Worm (Caenorhabditis elegans) whole organism, L4 larva: ENCODE measurements around the gene islo-1.

Experiments used
- F37D6.2 ChIP-seq: sonication (generic microtip); optimal IDR thresholded peaks from 2 replicates; lab custom pipeline; 2016; ENCODE audit warnings: mild to moderate bottlenecking, missing genetic modification characterization, missing compliant biosample characterization
- F49E8.2 ChIP-seq: sonication (generic microtip); optimal IDR thresholded peaks from 2 replicates; lab custom pipeline; 2016; ENCODE audit warnings: missing compliant biosample characterization, mild to moderate bottlenecking, missing genetic modification characterization, borderline replicate concordance
- R02D3.7 ChIP-seq: fragments of 150-350 bp; sonication (generic microtip); optimal IDR thresholded peaks from 3 replicates; lab custom pipeline; 2014; ENCODE audit warnings: missing biosample characterization, missing genetic modification characterization
- Y48G9A.11 ChIP-seq: fragments of 200-800 bp; sonication (Bioruptor generic); IDR thresholded peaks from 2 replicates; pipeline ENCODE4 v1.3.6; 2022; ENCODE audit warnings: missing genetic modification reagents, missing genetic modification characterization, missing compliant biosample characterization
- ZK337.2 ChIP-seq: fragments of 200-800 bp; sonication (Bioruptor generic); IDR thresholded peaks from 2 replicates; pipeline ENCODE4 v1.3.6; 2022; ENCODE audit warnings: missing genetic modification reagents, missing genetic modification characterization, missing compliant biosample characterization
- arid-1 ChIP-seq: fragments of 200-800 bp; sonication (Bioruptor generic); conservative IDR thresholded peaks from 2 replicates; pipeline ENCODE4 v1.3.6; 2022; ENCODE audit warnings: missing genetic modification reagents, missing genetic modification characterization, missing compliant biosample characterization
- ceh-32 ChIP-seq: sonication (generic microtip); optimal IDR thresholded peaks from 2 replicates; lab custom pipeline; 2016; ENCODE audit warnings: mild to moderate bottlenecking, missing genetic modification characterization, missing compliant biosample characterization; ENCODE audit not compliant: poor library complexity
- ceh-82 ChIP-seq: sonication (generic microtip); optimal IDR thresholded peaks from 2 replicates; lab custom pipeline; 2017; ENCODE audit warnings: missing biosample characterization, missing genetic modification characterization
- cey-2 ChIP-seq: sonication (generic microtip); optimal IDR thresholded peaks from 3 replicates; lab custom pipeline; 2017; ENCODE audit warnings: missing genetic modification characterization, mild to moderate bottlenecking, missing compliant biosample characterization, antibody characterized with exemption, borderline replicate concordance; ENCODE audit not compliant: insufficient read depth
- daf-12 ChIP-seq: fragments of 150-350 bp; optimal IDR thresholded peaks from 2 replicates; lab custom pipeline; 2014; ENCODE audit warnings: missing biosample characterization, missing genetic modification reagents, missing genetic modification characterization
- dmd-8 ChIP-seq: fragments of 200-800 bp; sonication (Bioruptor generic); IDR thresholded peaks from 2 replicates; pipeline ENCODE4 v1.3.6; 2022; ENCODE audit warnings: missing genetic modification characterization, missing compliant biosample characterization
- dmd-9 ChIP-seq: fragments of 200-800 bp; sonication (Bioruptor generic); IDR thresholded peaks from 2 replicates; pipeline ENCODE4 v1.3.6; 2022; ENCODE audit warnings: missing genetic modification reagents, missing genetic modification characterization, missing compliant biosample characterization
- duxl-1 ChIP-seq: sonication (generic microtip); optimal IDR thresholded peaks from 2 replicates; lab custom pipeline; 2016; ENCODE audit warnings: mild to moderate bottlenecking, missing genetic modification characterization, moderate library complexity, missing compliant biosample characterization; ENCODE audit not compliant: poor library complexity
- dve-1 ChIP-seq: sonication (generic microtip); optimal IDR thresholded peaks from 2 replicates; lab custom pipeline; 2017; ENCODE audit warnings: antibody characterized with exemption, mild to moderate bottlenecking, missing genetic modification characterization, missing compliant biosample characterization; ENCODE audit not compliant: insufficient read depth
- egl-43 ChIP-seq: fragments of 200-800 bp; sonication (Bioruptor generic); IDR thresholded peaks from 2 replicates; pipeline ENCODE4 v1.3.6; 2022; ENCODE audit warnings: missing genetic modification reagents, missing genetic modification characterization, missing compliant biosample characterization
- fkh-10 ChIP-seq: fragments of 150-350 bp; optimal IDR thresholded peaks from 2 replicates; lab custom pipeline; 2014; ENCODE audit warnings: missing biosample characterization, missing genetic modification reagents, missing genetic modification characterization
- gei-8 ChIP-seq: fragments of 200-800 bp; sonication (Bioruptor generic); optimal IDR thresholded peaks from 2 replicates; lab custom pipeline; 2018; ENCODE audit warnings: mild to moderate bottlenecking, missing genetic modification characterization, missing compliant biosample characterization
- hlh-11 ChIP-seq: fragments of 200-800 bp; sonication (Bioruptor generic); optimal IDR thresholded peaks from 2 replicates; lab custom pipeline; 2018; ENCODE audit warnings: mild to moderate bottlenecking, missing genetic modification characterization, missing compliant biosample characterization
- hlh-30 ChIP-seq: sonication (generic microtip); optimal IDR thresholded peaks from 2 replicates; lab custom pipeline; 2017; ENCODE audit warnings: antibody characterized with exemption, mild to moderate bottlenecking, missing genetic modification characterization, missing compliant biosample characterization; ENCODE audit not compliant: insufficient read depth
- hmg-1.1 ChIP-seq: fragments of 200-800 bp; sonication (Bioruptor generic); IDR thresholded peaks from 2 replicates; pipeline ENCODE4 v1.3.6; 2022; ENCODE audit warnings: missing genetic modification reagents, missing genetic modification characterization, missing compliant biosample characterization
- lim-7 ChIP-seq: fragments of 200-800 bp; sonication (Bioruptor generic); IDR thresholded peaks from 2 replicates; pipeline ENCODE4 v1.3.6; 2022; ENCODE audit warnings: missing genetic modification characterization, missing compliant biosample characterization
- lin-13 ChIP-seq: fragments of 150-350 bp; optimal IDR thresholded peaks from 2 replicates; lab custom pipeline; 2014; ENCODE audit warnings: missing biosample characterization, missing genetic modification reagents, missing genetic modification characterization
- lin-15B ChIP-seq: fragments of 150-350 bp; sonication (generic microtip); optimal IDR thresholded peaks from 3 replicates; lab custom pipeline; 2014; ENCODE audit warnings: missing biosample characterization, missing genetic modification characterization
- lin-29 ChIP-seq: fragments of 200-800 bp; sonication (Bioruptor generic); IDR thresholded peaks from 2 replicates; pipeline ENCODE4 v1.3.6; 2022; ENCODE audit warnings: missing genetic modification reagents, missing genetic modification characterization, missing compliant biosample characterization
- lin-38 ChIP-seq: fragments of 200-800 bp; sonication (Bioruptor generic); IDR thresholded peaks from 2 replicates; pipeline ENCODE4 v1.3.6; 2022; ENCODE audit warnings: missing genetic modification reagents, missing genetic modification characterization, missing compliant biosample characterization
- lin-39 ChIP-seq: fragments of 150-350 bp; optimal IDR thresholded peaks from 2 replicates; lab custom pipeline; 2014; ENCODE audit warnings: missing biosample characterization, missing genetic modification reagents, missing genetic modification characterization
- mes-2 ChIP-seq: sonication (generic microtip); optimal IDR thresholded peaks from 2 replicates; lab custom pipeline; 2016; ENCODE audit warnings: missing genotype, mild to moderate bottlenecking, missing genetic modification characterization, missing compliant biosample characterization; ENCODE audit not compliant: poor library complexity, severe bottlenecking
- mxl-2 ChIP-seq: fragments of 200-800 bp; sonication (Bioruptor generic); conservative IDR thresholded peaks from 2 replicates; pipeline ENCODE4 v1.3.6; 2022; ENCODE audit warnings: missing genetic modification reagents, missing genetic modification characterization, missing compliant biosample characterization
- nhr-111 ChIP-seq: fragments of 200-800 bp; sonication (Bioruptor generic); optimal IDR thresholded peaks from 2 replicates; lab custom pipeline; 2018; ENCODE audit warnings: mild to moderate bottlenecking, missing genetic modification characterization, missing compliant biosample characterization
- nhr-237 ChIP-seq: sonication (generic microtip); optimal IDR thresholded peaks from 2 replicates; lab custom pipeline; 2017; ENCODE audit warnings: missing biosample characterization, missing genetic modification characterization
- nhr-25 ChIP-seq: sonication (generic microtip); optimal IDR thresholded peaks from 2 replicates; lab custom pipeline; 2017; ENCODE audit warnings: missing genetic modification characterization, mild to moderate bottlenecking, missing compliant biosample characterization, antibody characterized with exemption, moderate library complexity, borderline replicate concordance; ENCODE audit not compliant: insufficient read depth
- nhr-42 ChIP-seq: fragments of 200-800 bp; sonication (Bioruptor generic); IDR thresholded peaks from 2 replicates; pipeline ENCODE4 v1.3.6; 2022; ENCODE audit warnings: missing genetic modification characterization, missing compliant biosample characterization
- nhr-48 ChIP-seq: sonication (generic microtip); optimal IDR thresholded peaks from 2 replicates; lab custom pipeline; 2016; ENCODE audit warnings: mild to moderate bottlenecking, missing genetic modification characterization, missing compliant biosample characterization
- nhr-6 ChIP-seq: fragments of 150-350 bp; optimal IDR thresholded peaks from 2 replicates; lab custom pipeline; 2014; ENCODE audit warnings: missing biosample characterization, missing genetic modification characterization
- pha-4 ChIP-seq, 2 experiments: fragments of 150-350 bp in 1 of 2; fragments of 200-800 bp in 1 of 2; sonication (Bioruptor generic) in 1 of 2; IDR thresholded peaks in 1 of 2; optimal IDR thresholded peaks in 1 of 2; 2 replicates each; pipeline versions ENCODE4 v1.3.6 to Lab custom; 2014 to 2022; ENCODE audit warnings: missing genetic modification characterization in 2 of 2, missing genetic modification reagents in 2 of 2, missing biosample characterization in 1 of 2, missing compliant biosample characterization in 1 of 2
- php-3 ChIP-seq: fragments of 200-800 bp; sonication (Bioruptor generic); IDR thresholded peaks from 2 replicates; pipeline ENCODE4 v1.3.6; 2022; ENCODE audit warnings: missing genetic modification reagents, missing genetic modification characterization, missing compliant biosample characterization
- pqm-1 ChIP-seq: sonication (generic microtip); optimal IDR thresholded peaks from 2 replicates; lab custom pipeline; 2017; ENCODE audit warnings: missing biosample characterization, missing genetic modification characterization
- sdz-12 ChIP-seq: fragments of 200-800 bp; sonication (Bioruptor generic); optimal IDR thresholded peaks from 2 replicates; lab custom pipeline; 2018; ENCODE audit warnings: mild to moderate bottlenecking, missing genetic modification characterization, missing compliant biosample characterization
- skn-1 ChIP-seq: fragments of 150-350 bp; optimal IDR thresholded peaks from 2 replicates; lab custom pipeline; 2014; ENCODE audit warnings: missing biosample characterization, missing genetic modification characterization
- spr-3 ChIP-seq: fragments of 200-800 bp; sonication (Bioruptor generic); optimal IDR thresholded peaks from 2 replicates; lab custom pipeline; 2018; ENCODE audit warnings: mild to moderate bottlenecking, missing genetic modification characterization, missing compliant biosample characterization
- unc-62 ChIP-seq, 3 experiments: fragments of 150-350 bp in 1 of 3; sonication (generic microtip); optimal IDR thresholded peaks in 2 of 3; peaks in 1 of 3; 1 replicate in 1 of 3; 2 replicates in 2 of 3; lab custom pipeline; 2014 to 2017; ENCODE audit warnings: missing biosample characterization in 3 of 3, missing genetic modification characterization in 3 of 3, missing genetic modification reagents in 3 of 3, missing genotype in 1 of 3
- ztf-11 ChIP-seq: fragments of 150-350 bp; optimal IDR thresholded peaks from 2 replicates; lab custom pipeline; 2014; ENCODE audit warnings: missing biosample characterization, missing genetic modification characterization
- ztf-7 ChIP-seq: fragments of 150-350 bp; optimal IDR thresholded peaks from 2 replicates; lab custom pipeline; 2014; ENCODE audit warnings: missing biosample characterization, missing genetic modification characterization

islo-1 gene

ce11 chrIV:8103196-8103595, 33.0 kb upstream of the islo-1 start (continued):
- TF ChIP-seq skn-1 (tag; lab: Kevin White, UChicago) (no peak), nhr-42 (GFP tag; lab: Robert Waterston, UW) (no peak), fkh-10 (GFP tag; lab: Kevin White, UChicago) (no peak), hmg-1.1 (GFP tag; lab: Robert Waterston, UW) (no peak), dmd-8 (GFP tag; lab: Robert Waterston, UW) (no peak), nhr-237 (no peak), dve-1 (no peak), nhr-48 (tag; lab: Kevin White, UChicago) (peak; percentile 9), nhr-25 (tag; lab: Kevin White, UChicago) (no peak), php-3 (GFP tag; lab: Robert Waterston, UW) (no peak), nhr-6 (tag; lab: Kevin White, UChicago) (no peak), pha-4 (GFP tag; IDR thresholded peaks at IDR 0.05; lab: Robert Waterston, UW) (no peak), pha-4 (tag; optimal IDR thresholded peaks at IDR 0.05; lab: Kevin White, UChicago) (no peak), nhr-111 (no peak)

ce11 chrIV:8105083-8105482, 31.1 kb upstream of the islo-1 start:
- TF ChIP-seq duxl-1 (tag; lab: Kevin White, UChicago) = no peak
- TF ChIP-seq mxl-2 = no peak
- TF ChIP-seq ceh-32 (tag; lab: Kevin White, UChicago) = no peak
- TF ChIP-seq unc-62 (GFP tag; optimal IDR thresholded peaks at IDR 0.05 in 1 of 2; lab: Kevin White, UChicago) = peak in 1 of 2 experiments; percentile 94
- no peak for TF ChIP-seq unc-62 (tag; optimal IDR thresholded peaks at IDR 0.05; lab: Kevin White, UChicago)

DNA sequence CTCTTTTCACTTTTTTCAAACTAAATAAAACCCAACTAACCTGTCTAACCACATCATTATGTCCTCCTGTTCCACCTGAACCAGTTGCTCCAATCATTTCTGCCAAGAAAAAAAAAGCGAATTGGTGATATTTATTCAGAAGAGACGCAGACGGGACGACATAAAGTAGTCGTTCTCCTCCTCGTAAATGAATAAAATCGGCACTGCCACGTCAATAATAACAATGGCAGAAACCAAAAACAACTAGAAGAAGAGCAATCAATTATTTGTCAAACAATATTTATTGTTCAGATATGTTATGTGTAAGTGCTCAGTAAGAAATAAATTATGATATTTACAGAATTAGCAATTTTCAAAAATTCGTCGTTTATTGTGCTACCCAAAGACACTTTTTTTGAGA, 28.7 kb upstream of the islo-1 start, which contains the start of gene rabs-5:
TSS of gene rabs-5 (minus strand) at position 101 of the 400 bp plus-strand sequence.
- TF ChIP-seq fkh-10 (GFP tag; lab: Kevin White, UChicago) (no peak), R02D3.7 (no peak), ztf-11 (tag; lab: Kevin White, UChicago) (no peak), mes-2 (tag; lab: Kevin White, UChicago) (no peak), hlh-11 (tag; lab: Kevin White, UChicago) (no peak), dve-1 (no peak), lin-29 (no peak), php-3 (GFP tag; lab: Robert Waterston, UW) (no peak), ceh-32 (tag; lab: Kevin White, UChicago) (no peak), lim-7 (no peak), ZK337.2 (GFP tag; lab: Robert Waterston, UW) (no peak), mxl-2 (no peak), lin-38 (GFP tag; lab: Robert Waterston, UW) (no peak), ceh-82 (tag; lab: Kevin White, UChicago) (no peak), lin-39 (tag; lab: Kevin White, UChicago) (no peak), daf-12 (tag; lab: Kevin White, UChicago) (no peak), egl-43 (no peak), unc-62 (GFP tag; optimal IDR thresholded peaks at IDR 0.05 in 1 of 2; lab: Kevin White, UChicago) (no peak), unc-62 (tag; optimal IDR thresholded peaks at IDR 0.05; lab: Kevin White, UChicago) (no peak), hlh-30 (no peak)

DNA sequence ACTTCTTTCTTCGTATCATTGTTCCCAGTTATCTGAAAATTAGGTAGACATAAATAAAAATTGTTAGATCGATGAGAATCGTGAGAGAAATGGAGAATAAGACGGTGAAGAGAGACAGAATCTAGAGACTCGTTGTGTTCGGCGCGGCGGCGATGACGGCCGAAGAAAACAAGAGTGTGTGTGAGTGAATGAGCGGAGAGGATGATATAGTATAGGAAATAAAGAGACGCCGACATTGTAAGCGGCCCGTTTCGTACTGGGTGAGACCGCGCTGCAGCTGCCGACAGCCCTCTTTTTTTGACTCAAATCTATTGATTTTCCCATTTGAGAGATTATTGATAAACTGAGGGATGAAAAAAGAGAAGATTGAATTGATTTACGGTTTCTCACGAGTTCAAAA, 24.0 kb upstream of the islo-1 start, which contains the start of gene Y42H9AR.4:
TSS of gene Y42H9AR.4 (minus strand) at position 32 of the 400 bp plus-strand sequence.
- TF ChIP-seq F37D6.2 (tag; lab: Kevin White, UChicago) (no peak), lin-39 (tag; lab: Kevin White, UChicago) (no peak), hlh-11 (tag; lab: Kevin White, UChicago) (peak; percentile 70), dmd-9 (no peak), sdz-12 (GFP tag; lab: Kevin White, UChicago) (no peak), lin-13 (GFP tag; lab: Kevin White, UChicago) (no peak), ztf-7 (tag; lab: Kevin White, UChicago) (no peak), lin-15B (tag; lab: Kevin White, UChicago) (no peak), unc-62 (GFP tag; optimal IDR thresholded peaks at IDR 0.05 in 1 of 2; lab: Kevin White, UChicago) (peak in 1 of 2 experiments; percentile 66), unc-62 (tag; optimal IDR thresholded peaks at IDR 0.05; lab: Kevin White, UChicago) (no peak), F49E8.2 (tag; lab: Kevin White, UChicago) (no peak), spr-3 (GFP tag; lab: Kevin White, UChicago) (no peak), nhr-111 (no peak), ceh-82 (tag; lab: Kevin White, UChicago) (no peak), gei-8 (GFP tag; lab: Kevin White, UChicago) (no peak), cey-2 (no peak), Y48G9A.11 (no peak), skn-1 (tag; lab: Kevin White, UChicago) (no peak), arid-1 (GFP tag; lab: Robert Waterston, UW) (0 out of 2 replicates have a peak, but pooled peaks have one; percentile 4), pqm-1 (tag; lab: Kevin White, UChicago) (no peak)
